Worm (Caenorhabditis elegans) whole organism, L3 larva: ENCODE results near the gene btb-8.

ENCODE experiments used
- aly-2 ChIP-seq: fragments of 150-350 bp; optimal IDR thresholded peaks from 2 replicates; lab custom pipeline; 2014; ENCODE audit warnings: missing biosample characterization, missing genetic modification characterization
- ama-1 ChIP-seq: fragments of 150-350 bp; optimal IDR thresholded peaks from 2 replicates; lab custom pipeline; 2018
- ceh-82 ChIP-seq: fragments of 150-350 bp; optimal IDR thresholded peaks from 2 replicates; lab custom pipeline; 2014; ENCODE audit warnings: missing biosample characterization, missing genetic modification characterization
- ceh-9 ChIP-seq: sonication (generic microtip); optimal IDR thresholded peaks from 2 replicates; lab custom pipeline; 2018; ENCODE audit warnings: missing biosample characterization, missing genetic modification characterization
- egl-27 ChIP-seq: sonication (generic microtip); optimal IDR thresholded peaks from 4 replicates; lab custom pipeline; 2017; ENCODE audit warnings: missing biosample characterization, missing genetic modification reagents, missing genetic modification characterization
- elt-2 ChIP-seq: sonication (generic microtip); optimal IDR thresholded peaks from 2 replicates; lab custom pipeline; 2016; ENCODE audit warnings: missing genetic modification reagents, mild to moderate bottlenecking, missing genetic modification characterization, missing compliant biosample characterization
- elt-3 ChIP-seq, 3 experiments: fragments of 150-350 bp in 1 of 3; sonication (generic microtip) in 2 of 3; optimal IDR thresholded peaks; 2 replicates in 2 of 3; 4 replicates in 1 of 3; lab custom pipeline; 2014 to 2017; ENCODE audit warnings: missing biosample characterization in 3 of 3, missing genetic modification characterization in 3 of 3
- lin-39 ChIP-seq: fragments of 150-350 bp; optimal IDR thresholded peaks from 2 replicates; lab custom pipeline; 2018; ENCODE audit warnings: missing biosample characterization, missing genetic modification reagents, missing genetic modification characterization
- nhr-11 ChIP-seq: fragments of 150-350 bp; optimal IDR thresholded peaks from 2 replicates; lab custom pipeline; 2014; ENCODE audit warnings: missing biosample characterization, missing genetic modification characterization
- pqm-1 ChIP-seq: fragments of 150-350 bp; optimal IDR thresholded peaks from 2 replicates; lab custom pipeline; 2017; ENCODE audit warnings: missing biosample characterization, missing genetic modification characterization, inconsistent platforms
- tbx-2 ChIP-seq: sonication (generic microtip); optimal IDR thresholded peaks from 2 replicates; lab custom pipeline; 2016; ENCODE audit warnings: mild to moderate bottlenecking, missing genetic modification characterization, missing compliant biosample characterization
- unc-62 ChIP-seq: fragments of 150-350 bp; sonication (generic microtip); optimal IDR thresholded peaks from 4 replicates; lab custom pipeline; 2014; ENCODE audit warnings: missing biosample characterization, missing genetic modification reagents, missing genetic modification characterization
- zag-1 ChIP-seq: fragments of 150-350 bp; optimal IDR thresholded peaks from 2 replicates; lab custom pipeline; 2014; ENCODE audit warnings: missing biosample characterization, missing genetic modification characterization

DNA sequence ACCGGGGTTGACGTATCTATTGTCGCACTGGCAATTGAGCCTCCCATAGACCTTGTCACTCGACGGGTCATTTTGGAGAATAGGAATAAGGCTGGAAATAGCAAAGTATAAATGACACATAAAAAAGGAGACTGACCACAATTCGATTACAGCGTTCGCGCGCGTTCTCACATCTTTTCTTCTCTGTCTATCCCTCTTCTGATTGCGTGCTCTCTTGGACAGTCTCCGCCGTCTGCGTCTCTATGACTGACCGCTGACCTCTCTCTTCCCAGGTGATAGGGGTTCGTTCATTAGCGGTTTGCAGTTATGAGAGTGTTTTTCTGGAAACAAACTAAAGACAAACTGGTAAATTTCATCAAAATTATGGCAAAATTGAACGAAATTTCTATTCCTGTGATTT is 13.8 kb downstream of the btb-8 start, which contains the start of gene ceh-83:
- TF ChIP-seq ceh-82 (tag; lab: Kevin White, UChicago) (no peak), elt-2 (tag; lab: Kevin White, UChicago) (no peak), nhr-11 (no peak), zag-1 (tag; lab: Kevin White, UChicago) (no peak), ceh-9 (tag; lab: Kevin White, UChicago) (no peak), elt-3 (tag; optimal IDR thresholded peaks at IDR 0.05; lab: Kevin White, UChicago) (no peak), lin-39 (tag; lab: Kevin White, UChicago) (no peak), egl-27 (tag; lab: Kevin White, UChicago) (no peak), aly-2 (tag; lab: Kevin White, UChicago) (no peak), pqm-1 (tag; lab: Kevin White, UChicago) (no peak), tbx-2 (tag; lab: Kevin White, UChicago) (no peak), unc-62 (GFP tag; lab: Kevin White, UChicago) (no peak), ama-1 (lab: Kevin White, UChicago) (no peak)
